Fruit fly (Drosophila melanogaster) whole organism, embryonic: Measurements from ENCODE around the gene Adh.

Experiments used
- CG34376 ChIP-seq: fragments of 200-800 bp; sonication (Bioruptor generic); optimal IDR thresholded peaks from 2 replicates; lab custom pipeline; 2018; ENCODE audit warnings: missing biosample characterization, mild to moderate bottlenecking, missing genetic modification characterization
- pan ChIP-seq, 4 experiments: fragments of >200 bp in 3 of 4; fragments of 200-800 bp in 1 of 4; sonication (Bioruptor generic) in 1 of 4; optimal IDR thresholded peaks in 3 of 4; IDR thresholded peaks in 1 of 4; 2 replicates each; pipeline versions ENCODE4 v1.3.6 to Lab custom; 2017 to 2022; ENCODE audit warnings: missing biosample characterization in 2 of 4, missing genetic modification characterization in 2 of 4, mixed read lengths in 1 of 4

- TF ChIP-seq pan (optimal IDR thresholded peaks at IDR 0.05; lab: Kevin White, UChicago) (no peak), pan (GFP tag; optimal IDR thresholded peaks at IDR 0.05 in 1 of 2, IDR thresholded peaks at IDR 0.05 in 1 of 2) (peak in 1 of 2 experiments; percentile 66), CG34376 (GFP tag; lab: Kevin White, UChicago) (peak; percentile 67)
These were observed 2.1 kb upstream of the Adh start for dm6 chr2L:14612998-14613955.
